Worm (Caenorhabditis elegans) whole organism, mixed stage, embryonic: ENCODE results near the gene Y43F8B.11.

Source experiments
- M03D4.4 ChIP-seq: sonication (generic microtip); optimal IDR thresholded peaks from 2 replicates; lab custom pipeline; 2017; ENCODE audit warnings: mild to moderate bottlenecking, missing genetic modification characterization, missing compliant biosample characterization
- bed-3 ChIP-seq: fragments of 200-800 bp; sonication (Bioruptor generic); optimal IDR thresholded peaks from 3 replicates; lab custom pipeline; 2018; ENCODE audit warnings: mild to moderate bottlenecking, missing genetic modification characterization, moderate library complexity, missing compliant biosample characterization
- blmp-1 ChIP-seq: fragments of 150-350 bp; optimal IDR thresholded peaks from 2 replicates; lab custom pipeline; 2014; ENCODE audit warnings: missing biosample characterization, missing genetic modification characterization
- ceh-39 ChIP-seq: fragments of 150-350 bp; optimal IDR thresholded peaks from 2 replicates; lab custom pipeline; 2014; ENCODE audit warnings: missing biosample characterization, missing genetic modification characterization
- ceh-43 ChIP-seq: fragments of 200-800 bp; sonication (Bioruptor generic); optimal IDR thresholded peaks from 2 replicates; lab custom pipeline; 2018; ENCODE audit warnings: mild to moderate bottlenecking, missing genetic modification characterization, moderate library complexity, missing compliant biosample characterization
- ceh-83 ChIP-seq: fragments of 200-800 bp; sonication (Bioruptor generic); optimal IDR thresholded peaks from 2 replicates; lab custom pipeline; 2018; ENCODE audit warnings: mild to moderate bottlenecking, missing genetic modification characterization, missing compliant biosample characterization
- ces-1 ChIP-seq: fragments of 150-350 bp; optimal IDR thresholded peaks from 2 replicates; lab custom pipeline; 2014; ENCODE audit warnings: missing biosample characterization, missing genetic modification reagents, missing genetic modification characterization
- cnd-1 ChIP-seq: fragments of 200-800 bp; sonication (Bioruptor generic); optimal IDR thresholded peaks from 2 replicates; lab custom pipeline; 2018; ENCODE audit warnings: mild to moderate bottlenecking, missing genetic modification characterization, missing compliant biosample characterization
- drap-1 ChIP-seq: fragments of 200-800 bp; sonication (Bioruptor generic); optimal IDR thresholded peaks from 3 replicates; lab custom pipeline; 2018; ENCODE audit warnings: mild to moderate bottlenecking, missing genetic modification characterization, missing compliant biosample characterization
- elt-3 ChIP-seq: fragments of 150-350 bp; optimal IDR thresholded peaks from 2 replicates; lab custom pipeline; 2014; ENCODE audit warnings: missing biosample characterization, missing genetic modification characterization
- flh-1 ChIP-seq: fragments of 200-800 bp; sonication (Bioruptor generic); optimal IDR thresholded peaks from 2 replicates; lab custom pipeline; 2018; ENCODE audit warnings: mild to moderate bottlenecking, missing genetic modification characterization, moderate library complexity, missing compliant biosample characterization
- ham-2 ChIP-seq: fragments of 200-800 bp; sonication (Bioruptor generic); optimal IDR thresholded peaks from 2 replicates; lab custom pipeline; 2018; ENCODE audit warnings: mild to moderate bottlenecking, missing genetic modification characterization, missing compliant biosample characterization
- hlh-1 ChIP-seq: fragments of 150-350 bp; optimal IDR thresholded peaks from 2 replicates; lab custom pipeline; 2014; ENCODE audit warnings: missing biosample characterization, missing genetic modification reagents, missing genetic modification characterization
- lin-13 ChIP-seq: fragments of 150-350 bp; optimal IDR thresholded peaks from 2 replicates; lab custom pipeline; 2014; ENCODE audit warnings: missing biosample characterization, missing genetic modification characterization
- lin-32 ChIP-seq: fragments of 200-800 bp; sonication (Bioruptor generic); optimal IDR thresholded peaks from 2 replicates; lab custom pipeline; 2018; ENCODE audit warnings: mild to moderate bottlenecking, missing genetic modification characterization, missing compliant biosample characterization
- mab-5 ChIP-seq: fragments of 150-350 bp; optimal IDR thresholded peaks from 2 replicates; lab custom pipeline; 2014; ENCODE audit warnings: missing biosample characterization, missing genetic modification characterization
- mep-1 ChIP-seq: fragments of 150-350 bp; optimal IDR thresholded peaks from 2 replicates; lab custom pipeline; 2017; ENCODE audit warnings: missing biosample characterization, missing genetic modification reagents, missing genetic modification characterization, inconsistent platforms
- nhr-12 ChIP-seq: fragments of 150-350 bp; optimal IDR thresholded peaks from 2 replicates; lab custom pipeline; 2014; ENCODE audit warnings: missing biosample characterization, missing genetic modification characterization
- nhr-2 ChIP-seq: fragments of 150-350 bp; optimal IDR thresholded peaks from 2 replicates; lab custom pipeline; 2014; ENCODE audit warnings: missing biosample characterization, missing genetic modification characterization
- nhr-237 ChIP-seq: fragments of 150-350 bp; optimal IDR thresholded peaks from 2 replicates; lab custom pipeline; 2014; ENCODE audit warnings: missing biosample characterization, missing genetic modification characterization
- nhr-28 ChIP-seq: fragments of 150-350 bp; optimal IDR thresholded peaks from 2 replicates; lab custom pipeline; 2014; ENCODE audit warnings: missing biosample characterization, missing genetic modification characterization
- nhr-76 ChIP-seq: sonication (generic microtip); optimal IDR thresholded peaks from 2 replicates; lab custom pipeline; 2017; ENCODE audit warnings: missing biosample characterization, missing genetic modification characterization
- pha-4 ChIP-seq: fragments of 150-350 bp; optimal IDR thresholded peaks from 2 replicates; lab custom pipeline; 2018; ENCODE audit warnings: missing biosample characterization, missing genetic modification reagents, missing genetic modification characterization
- sem-2 ChIP-seq: fragments of 200-800 bp; sonication (Bioruptor generic); optimal IDR thresholded peaks from 2 replicates; lab custom pipeline; 2018; ENCODE audit warnings: mild to moderate bottlenecking, missing genetic modification characterization, missing compliant biosample characterization
- sptf-1 ChIP-seq: sonication (generic microtip); optimal IDR thresholded peaks from 2 replicates; lab custom pipeline; 2017; ENCODE audit warnings: mild to moderate bottlenecking, missing genetic modification characterization, moderate library complexity, missing compliant biosample characterization
- tbx-8 ChIP-seq: fragments of 200-800 bp; sonication (Bioruptor generic); optimal IDR thresholded peaks from 2 replicates; lab custom pipeline; 2018; ENCODE audit warnings: mild to moderate bottlenecking, missing genetic modification characterization, moderate library complexity, missing compliant biosample characterization
- unc-39 ChIP-seq: fragments of 150-350 bp; optimal IDR thresholded peaks from 2 replicates; lab custom pipeline; 2014; ENCODE audit warnings: missing biosample characterization, missing genetic modification characterization
- zip-8 ChIP-seq: fragments of 150-350 bp; optimal IDR thresholded peaks from 2 replicates; lab custom pipeline; 2014; ENCODE audit warnings: missing biosample characterization, missing genetic modification characterization
- ztf-11 ChIP-seq: fragments of 150-350 bp; optimal IDR thresholded peaks from 2 replicates; lab custom pipeline; 2014; ENCODE audit warnings: missing biosample characterization, missing genetic modification characterization

Gene Y43F8B.11

ce11 chrV:19509061-19509460 is 38.6 kb downstream of the Y43F8B.11 start:
- TF ChIP-seq bed-3 (GFP tag; lab: Kevin White, UChicago) (no peak), mep-1 (tag; lab: Kevin White, UChicago) (no peak), ceh-39 (tag; lab: Kevin White, UChicago) (no peak)
- TF ChIP-seq, all 35 proteins: peak for 0

ce11 chrV:19510352-19510751 is 39.9 kb downstream of the Y43F8B.11 start:
- TF ChIP-seq nhr-2: no peak
- TF ChIP-seq hlh-1 (tag; lab: Kevin White, UChicago): no peak
- TF ChIP-seq cnd-1 (tag; lab: Kevin White, UChicago): no peak
- TF ChIP-seq tbx-8 (GFP tag; lab: Kevin White, UChicago): no peak
- no peak for TF ChIP-seq nhr-12 (tag; lab: Kevin White, UChicago)
- TF ChIP-seq lin-32 (GFP tag; lab: Kevin White, UChicago): no peak
- TF ChIP-seq lin-13 (tag; lab: Kevin White, UChicago): no peak
- TF ChIP-seq ztf-11: no peak
- TF ChIP-seq ces-1 (GFP tag; lab: Kevin White, UChicago): no peak
- TF ChIP-seq bed-3 (GFP tag; lab: Kevin White, UChicago): no peak
- no peak for TF ChIP-seq M03D4.4 (tag; lab: Kevin White, UChicago)
- no peak for TF ChIP-seq sem-2 (GFP tag; lab: Kevin White, UChicago)
- no peak for TF ChIP-seq blmp-1 (tag; lab: Kevin White, UChicago)
- no peak for TF ChIP-seq ceh-43 (GFP tag; lab: Kevin White, UChicago)

ce11 chrV:19510925-19511324 is 40.4 kb downstream of the Y43F8B.11 start:
- TF ChIP-seq M03D4.4 (tag; lab: Kevin White, UChicago) (no peak), ceh-83 (no peak), sptf-1 (tag; lab: Kevin White, UChicago) (no peak), elt-3 (no peak), cnd-1 (tag; lab: Kevin White, UChicago) (no peak), nhr-12 (tag; lab: Kevin White, UChicago) (no peak)

ce11 chrV:19512260-19512947 is 41.9 kb downstream of the Y43F8B.11 start, which contains the start of gene Y43F8B.19:
Gene Y43F8B.19, minus strand, starts transcription at chrV:19512310.
- no peak for TF ChIP-seq nhr-2
- no peak for TF ChIP-seq elt-3
- peak; percentile 8 for TF ChIP-seq ham-2 (GFP tag; lab: Kevin White, UChicago)
- TF ChIP-seq lin-13 (tag; lab: Kevin White, UChicago): no peak
- no peak for TF ChIP-seq ceh-39 (tag; lab: Kevin White, UChicago)

- TF ChIP-seq ceh-39 (tag; lab: Kevin White, UChicago) (no peak), drap-1 (peak; percentile 29), nhr-2 (no peak)
These were observed 43.1 kb downstream of the Y43F8B.11 start, which contains the start of gene phy-4 for ce11 chrV:19513552-19513951. Gene phy-4, minus strand, starts transcription at chrV:19513652.

ce11 chrV:19518468-19519168 is 48.1 kb downstream of the Y43F8B.11 start:
- no peak for TF ChIP-seq mab-5 (tag; lab: Kevin White, UChicago)
- TF ChIP-seq nhr-28: no peak

- TF ChIP-seq ceh-39 (tag; lab: Kevin White, UChicago) (no peak), nhr-2 (no peak), elt-3 (no peak), M03D4.4 (tag; lab: Kevin White, UChicago) (no peak)
These were observed 49.0 kb downstream of the Y43F8B.11 start for ce11 chrV:19519511-19519934.

ce11 chrV:19520130-19520529 is 49.6 kb downstream of the Y43F8B.11 start:
- TF ChIP-seq nhr-237 (tag; lab: Kevin White, UChicago) (no peak), cnd-1 (tag; lab: Kevin White, UChicago) (no peak), zip-8 (tag; lab: Kevin White, UChicago) (no peak), pha-4 (tag; lab: Kevin White, UChicago) (no peak), nhr-28 (no peak), unc-39 (tag; lab: Kevin White, UChicago) (no peak), drap-1 (no peak), hlh-1 (tag; lab: Kevin White, UChicago) (no peak), lin-13 (tag; lab: Kevin White, UChicago) (no peak), mep-1 (tag; lab: Kevin White, UChicago) (no peak), lin-32 (GFP tag; lab: Kevin White, UChicago) (no peak), nhr-76 (no peak), nhr-12 (tag; lab: Kevin White, UChicago) (no peak), ztf-11 (no peak), flh-1 (GFP tag; lab: Kevin White, UChicago) (no peak)
